Worm (Caenorhabditis elegans) whole organism, L4 larva: ENCODE results near the gene F16G10.8.
A peak's percentile ranks its signal among the peaks of the same experiment; 100 is the strongest.

ENCODE experiments used
- F37D6.2 ChIP-seq: sonication (generic microtip); optimal IDR thresholded peaks from 2 replicates; lab custom pipeline; 2016; ENCODE audit warnings: mild to moderate bottlenecking, missing genetic modification characterization, missing compliant biosample characterization
- F44E2.7 ChIP-seq: fragments of 200-800 bp; sonication (Bioruptor generic); IDR thresholded peaks from 2 replicates; pipeline ENCODE4 v2.1.2; 2022; ENCODE audit warnings: missing genetic modification characterization, missing compliant biosample characterization
- T20F7.1 ChIP-seq: fragments of 200-800 bp; sonication (Bioruptor generic); optimal IDR thresholded peaks from 2 replicates; lab custom pipeline; 2018; ENCODE audit warnings: mild to moderate bottlenecking, missing genetic modification characterization, missing compliant biosample characterization
- ZK337.2 ChIP-seq: fragments of 200-800 bp; sonication (Bioruptor generic); IDR thresholded peaks from 2 replicates; pipeline ENCODE4 v1.3.6; 2022; ENCODE audit warnings: missing genetic modification reagents, missing genetic modification characterization, missing compliant biosample characterization
- ceh-28 ChIP-seq: fragments of 150-350 bp; optimal IDR thresholded peaks from 2 replicates; lab custom pipeline; 2014; ENCODE audit warnings: missing biosample characterization, missing genetic modification reagents, missing genetic modification characterization
- cey-2 ChIP-seq: sonication (generic microtip); optimal IDR thresholded peaks from 3 replicates; lab custom pipeline; 2017; ENCODE audit warnings: missing genetic modification characterization, mild to moderate bottlenecking, missing compliant biosample characterization, antibody characterized with exemption, borderline replicate concordance; ENCODE audit not compliant: insufficient read depth
- daf-16 ChIP-seq, 3 experiments: sonication (generic microtip); optimal IDR thresholded peaks; 2 replicates each; lab custom pipeline; 2016 to 2017; ENCODE audit warnings: missing genetic modification characterization in 3 of 3, missing genetic modification reagents in 3 of 3, mild to moderate bottlenecking in 2 of 3, missing compliant biosample characterization in 2 of 3, missing biosample characterization in 1 of 3, moderate library complexity in 1 of 3
- dmd-6 ChIP-seq: fragments of 200-800 bp; sonication (Bioruptor generic); IDR thresholded peaks from 2 replicates; pipeline ENCODE4 v1.3.6; 2022; ENCODE audit warnings: missing genetic modification reagents, missing genetic modification characterization, missing compliant biosample characterization
- dpl-1 ChIP-seq: fragments of 150-350 bp; optimal IDR thresholded peaks from 2 replicates; lab custom pipeline; 2014; ENCODE audit warnings: missing biosample characterization, missing genetic modification reagents, missing genetic modification characterization
- dve-1 ChIP-seq: sonication (generic microtip); optimal IDR thresholded peaks from 2 replicates; lab custom pipeline; 2017; ENCODE audit warnings: antibody characterized with exemption, mild to moderate bottlenecking, missing genetic modification characterization, missing compliant biosample characterization; ENCODE audit not compliant: insufficient read depth
- egl-27 ChIP-seq: sonication (generic microtip); optimal IDR thresholded peaks from 3 replicates; lab custom pipeline; 2017; ENCODE audit warnings: missing biosample characterization, missing genetic modification reagents, missing genetic modification characterization
- fkh-10 ChIP-seq: fragments of 150-350 bp; optimal IDR thresholded peaks from 2 replicates; lab custom pipeline; 2014; ENCODE audit warnings: missing biosample characterization, missing genetic modification reagents, missing genetic modification characterization
- gei-8 ChIP-seq: fragments of 200-800 bp; sonication (Bioruptor generic); optimal IDR thresholded peaks from 2 replicates; lab custom pipeline; 2018; ENCODE audit warnings: mild to moderate bottlenecking, missing genetic modification characterization, missing compliant biosample characterization
- hif-1 ChIP-seq, 2 experiments: sonication (generic microtip); optimal IDR thresholded peaks; 2 replicates each; lab custom pipeline; 2016 to 2017; ENCODE audit warnings: missing compliant biosample characterization in 2 of 2, missing genetic modification characterization in 2 of 2, missing genetic modification reagents in 2 of 2, missing genotype in 2 of 2, mild to moderate bottlenecking in 1 of 2
- hlh-11 ChIP-seq: fragments of 200-800 bp; sonication (Bioruptor generic); optimal IDR thresholded peaks from 2 replicates; lab custom pipeline; 2018; ENCODE audit warnings: mild to moderate bottlenecking, missing genetic modification characterization, missing compliant biosample characterization
- hlh-30 ChIP-seq: sonication (generic microtip); optimal IDR thresholded peaks from 2 replicates; lab custom pipeline; 2017; ENCODE audit warnings: antibody characterized with exemption, mild to moderate bottlenecking, missing genetic modification characterization, missing compliant biosample characterization; ENCODE audit not compliant: insufficient read depth
- lir-3 ChIP-seq: sonication (generic microtip); optimal IDR thresholded peaks from 2 replicates; lab custom pipeline; 2016; ENCODE audit warnings: mild to moderate bottlenecking, missing genetic modification characterization, missing compliant biosample characterization
- lsy-2 ChIP-seq, 2 experiments: fragments of 150-350 bp in 1 of 2; sonication (generic microtip) in 1 of 2; optimal IDR thresholded peaks; 2 replicates each; lab custom pipeline; 2014 to 2017; ENCODE audit warnings: missing biosample characterization in 2 of 2, missing genetic modification characterization in 2 of 2
- mdl-1 ChIP-seq, 2 experiments: fragments of 150-350 bp in 1 of 2; sonication (generic microtip) in 1 of 2; optimal IDR thresholded peaks; 2 replicates each; lab custom pipeline; 2014 to 2017; ENCODE audit warnings: missing biosample characterization in 2 of 2, missing genetic modification characterization in 2 of 2
- mdt-29 ChIP-seq: fragments of 200-800 bp; sonication (Bioruptor generic); IDR thresholded peaks from 2 replicates; pipeline ENCODE4 v1.3.6; 2022; ENCODE audit warnings: missing genetic modification reagents, missing genetic modification characterization, missing compliant biosample characterization
- mep-1 ChIP-seq: fragments of 150-350 bp; sonication (generic microtip); optimal IDR thresholded peaks from 3 replicates; lab custom pipeline; 2014; ENCODE audit warnings: missing biosample characterization, missing genetic modification characterization
- mes-2 ChIP-seq: sonication (generic microtip); optimal IDR thresholded peaks from 2 replicates; lab custom pipeline; 2016; ENCODE audit warnings: missing genotype, mild to moderate bottlenecking, missing genetic modification characterization, missing compliant biosample characterization; ENCODE audit not compliant: poor library complexity, severe bottlenecking
- mxl-3 ChIP-seq: fragments of 200-800 bp; sonication (Bioruptor generic); optimal IDR thresholded peaks from 2 replicates; lab custom pipeline; 2018; ENCODE audit warnings: mild to moderate bottlenecking, missing genetic modification characterization, missing compliant biosample characterization
- nhr-111 ChIP-seq: fragments of 200-800 bp; sonication (Bioruptor generic); optimal IDR thresholded peaks from 2 replicates; lab custom pipeline; 2018; ENCODE audit warnings: mild to moderate bottlenecking, missing genetic modification characterization, missing compliant biosample characterization
- nhr-28 ChIP-seq: fragments of 150-350 bp; optimal IDR thresholded peaks from 2 replicates; lab custom pipeline; 2014; ENCODE audit warnings: missing biosample characterization, missing genetic modification characterization
- nhr-48 ChIP-seq: sonication (generic microtip); optimal IDR thresholded peaks from 2 replicates; lab custom pipeline; 2016; ENCODE audit warnings: mild to moderate bottlenecking, missing genetic modification characterization, missing compliant biosample characterization
- pha-4 ChIP-seq, 2 experiments: fragments of 150-350 bp in 1 of 2; fragments of 200-800 bp in 1 of 2; sonication (Bioruptor generic) in 1 of 2; IDR thresholded peaks in 1 of 2; optimal IDR thresholded peaks in 1 of 2; 2 replicates each; pipeline versions ENCODE4 v1.3.6 to Lab custom; 2014 to 2022; ENCODE audit warnings: missing genetic modification characterization in 2 of 2, missing genetic modification reagents in 2 of 2, missing biosample characterization in 1 of 2, missing compliant biosample characterization in 1 of 2
- pqm-1 ChIP-seq: sonication (generic microtip); optimal IDR thresholded peaks from 2 replicates; lab custom pipeline; 2017; ENCODE audit warnings: missing biosample characterization, missing genetic modification characterization
- saeg-2 ChIP-seq: fragments of 200-800 bp; sonication (Bioruptor generic); IDR thresholded peaks from 2 replicates; pipeline ENCODE4 v1.3.6; 2022; ENCODE audit warnings: missing genetic modification reagents, missing genetic modification characterization, missing compliant biosample characterization
- spr-1 ChIP-seq: sonication (generic microtip); optimal IDR thresholded peaks from 2 replicates; lab custom pipeline; 2016; ENCODE audit warnings: mild to moderate bottlenecking, missing genetic modification characterization, missing compliant biosample characterization
- unc-130 ChIP-seq: sonication (generic microtip); optimal IDR thresholded peaks from 2 replicates; lab custom pipeline; 2016; ENCODE audit warnings: missing genetic modification reagents, missing genetic modification characterization, missing compliant biosample characterization
- vab-7 ChIP-seq: fragments of 200-800 bp; sonication (Bioruptor generic); IDR thresholded peaks from 2 replicates; pipeline ENCODE4 v1.3.6; 2022; ENCODE audit warnings: missing genetic modification reagents, missing genetic modification characterization, missing compliant biosample characterization
- zfp-3 ChIP-seq: fragments of 200-800 bp; sonication (Bioruptor generic); conservative IDR thresholded peaks from 2 replicates; pipeline ENCODE4 v1.3.6; 2022; ENCODE audit warnings: missing genetic modification reagents, missing genetic modification characterization, missing compliant biosample characterization
- ztf-7 ChIP-seq: fragments of 150-350 bp; optimal IDR thresholded peaks from 2 replicates; lab custom pipeline; 2014; ENCODE audit warnings: missing biosample characterization, missing genetic modification characterization

The F16G10.8 gene

ce11 chrII:2421185-2421584 is 38.0 kb upstream of the F16G10.8 start:
- peak in 1 of 2 experiments; percentile 26 for TF ChIP-seq mdl-1 (tag; optimal IDR thresholded peaks at IDR 0.05; lab: Kevin White, UChicago)
- TF ChIP-seq unc-130 (GFP tag; lab: Kevin White, UChicago), result no peak
- TF ChIP-seq F44E2.7 (GFP tag; lab: Robert Waterston, UW), result no peak
- peak; percentile 36 for TF ChIP-seq pqm-1 (tag; lab: Kevin White, UChicago)
- no peak for TF ChIP-seq daf-16 (GFP tag; optimal IDR thresholded peaks at IDR 0.05; lab: Kevin White, UChicago)
- TF ChIP-seq daf-16 (tag; optimal IDR thresholded peaks at IDR 0.05; lab: Kevin White, UChicago), result peak; percentile 63
- TF ChIP-seq hlh-11 (tag; lab: Kevin White, UChicago), result peak; percentile 47
- peak; percentile 42 for TF ChIP-seq hlh-30 (tag; lab: Kevin White, UChicago)
- no peak for TF ChIP-seq mdt-29 (GFP tag; lab: Robert Waterston, UW)
- peak; percentile 53 for TF ChIP-seq dmd-6 (GFP tag; lab: Robert Waterston, UW)
- peak; percentile 35 for TF ChIP-seq nhr-28 (tag; lab: Kevin White, UChicago)
- TF ChIP-seq pha-4 (GFP tag; IDR thresholded peaks at IDR 0.05; lab: Robert Waterston, UW), result peak; percentile 39; the same call in 1 of the 2 replicates
- no peak for TF ChIP-seq pha-4 (tag; optimal IDR thresholded peaks at IDR 0.05; lab: Kevin White, UChicago)
- peak; percentile 28 for TF ChIP-seq dve-1
- TF ChIP-seq gei-8, result no peak
- TF ChIP-seq hif-1 (tag; optimal IDR thresholded peaks at IDR 0.05; lab: Kevin White, UChicago), result peak in 1 of 2 experiments; percentile 35

- peak in 1 of 2 experiments; percentile 44 for TF ChIP-seq lsy-2 (tag; optimal IDR thresholded peaks at IDR 0.05; lab: Kevin White, UChicago)
- no peak for TF ChIP-seq daf-16 (GFP tag; optimal IDR thresholded peaks at IDR 0.05; lab: Kevin White, UChicago)
- TF ChIP-seq daf-16 (tag; optimal IDR thresholded peaks at IDR 0.05; lab: Kevin White, UChicago), result peak; percentile 99
- no peak for TF ChIP-seq egl-27
- TF ChIP-seq gei-8, result no peak
- no peak for TF ChIP-seq ZK337.2 (GFP tag; lab: Robert Waterston, UW)
- peak; percentile 96 for TF ChIP-seq ztf-7
- no peak for TF ChIP-seq spr-1 (tag; lab: Kevin White, UChicago)
- peak; percentile 7 for TF ChIP-seq hlh-30 (tag; lab: Kevin White, UChicago)
- TF ChIP-seq dve-1, result peak; percentile 22
- TF ChIP-seq mep-1, result peak; percentile 53
- TF ChIP-seq dmd-6 (GFP tag; lab: Robert Waterston, UW), result no peak
- no peak for TF ChIP-seq lir-3 (tag; lab: Kevin White, UChicago)
These were observed 37.5 kb upstream of the F16G10.8 start for ce11 chrII:2420685-2421084.

- no peak for TF ChIP-seq T20F7.1 (GFP tag; lab: Kevin White, UChicago)
- TF ChIP-seq nhr-48 (tag; lab: Kevin White, UChicago), result no peak
- no peak for TF ChIP-seq zfp-3 (GFP tag; lab: Robert Waterston, UW)
- no peak for TF ChIP-seq mes-2
- TF ChIP-seq hif-1 (tag; optimal IDR thresholded peaks at IDR 0.05; lab: Kevin White, UChicago), result no peak
- no peak for TF ChIP-seq cey-2 (tag; lab: Kevin White, UChicago)
- no peak for TF ChIP-seq fkh-10 (GFP tag; lab: Kevin White, UChicago)
- TF ChIP-seq dpl-1, result no peak
- no peak for TF ChIP-seq F37D6.2 (tag; lab: Kevin White, UChicago)
- TF ChIP-seq pha-4 (GFP tag; IDR thresholded peaks at IDR 0.05; lab: Robert Waterston, UW), result no peak
- no peak for TF ChIP-seq pha-4 (tag; optimal IDR thresholded peaks at IDR 0.05; lab: Kevin White, UChicago)
- no peak for TF ChIP-seq mxl-3 (GFP tag; lab: Kevin White, UChicago)
- TF ChIP-seq ceh-28, result no peak
- no peak for TF ChIP-seq nhr-111
- no peak for TF ChIP-seq vab-7 (GFP tag; lab: Robert Waterston, UW)
- no peak for TF ChIP-seq saeg-2 (GFP tag; lab: Robert Waterston, UW)
- TF ChIP-seq, all 104 proteins: peak for 0
These were observed 35.6 kb upstream of the F16G10.8 start, which contains the start of gene fbxc-20 for ce11 chrII:2418836-2419235. Gene fbxc-20, plus strand, starts transcription at chrII:2419136.
